Worm (Caenorhabditis elegans): ENCODE results near the gene best-16.

best-16 gene

DNA sequence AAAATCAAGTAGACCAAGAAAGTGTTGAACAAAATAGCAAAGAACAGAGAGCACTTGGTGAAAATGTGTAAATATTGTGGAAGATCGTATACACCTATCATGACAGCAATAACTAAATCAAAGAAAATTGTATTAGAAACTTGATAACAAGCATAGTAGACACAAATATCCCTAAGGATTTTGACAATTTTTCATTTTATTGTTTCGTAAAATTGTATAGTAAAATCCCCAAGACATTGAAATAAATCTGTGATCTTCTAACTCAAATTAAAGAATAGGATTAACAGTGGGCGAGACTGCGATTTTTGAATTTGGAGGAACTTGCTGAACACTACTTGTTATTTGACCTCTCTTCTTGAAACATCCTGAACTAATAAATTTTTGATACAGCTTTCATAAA, 24.4 kb downstream of the best-16 start, which contains the start of gene str-220:
TSS of gene str-220 (minus strand) at position 101 of the 400 bp plus-strand sequence.
- TF ChIP-seq vab-7 (GFP tag; IDR thresholded peaks at IDR 0.05) (no peak), ceh-82 (tag; optimal IDR thresholded peaks at IDR 0.05) (no peak)

DNA sequence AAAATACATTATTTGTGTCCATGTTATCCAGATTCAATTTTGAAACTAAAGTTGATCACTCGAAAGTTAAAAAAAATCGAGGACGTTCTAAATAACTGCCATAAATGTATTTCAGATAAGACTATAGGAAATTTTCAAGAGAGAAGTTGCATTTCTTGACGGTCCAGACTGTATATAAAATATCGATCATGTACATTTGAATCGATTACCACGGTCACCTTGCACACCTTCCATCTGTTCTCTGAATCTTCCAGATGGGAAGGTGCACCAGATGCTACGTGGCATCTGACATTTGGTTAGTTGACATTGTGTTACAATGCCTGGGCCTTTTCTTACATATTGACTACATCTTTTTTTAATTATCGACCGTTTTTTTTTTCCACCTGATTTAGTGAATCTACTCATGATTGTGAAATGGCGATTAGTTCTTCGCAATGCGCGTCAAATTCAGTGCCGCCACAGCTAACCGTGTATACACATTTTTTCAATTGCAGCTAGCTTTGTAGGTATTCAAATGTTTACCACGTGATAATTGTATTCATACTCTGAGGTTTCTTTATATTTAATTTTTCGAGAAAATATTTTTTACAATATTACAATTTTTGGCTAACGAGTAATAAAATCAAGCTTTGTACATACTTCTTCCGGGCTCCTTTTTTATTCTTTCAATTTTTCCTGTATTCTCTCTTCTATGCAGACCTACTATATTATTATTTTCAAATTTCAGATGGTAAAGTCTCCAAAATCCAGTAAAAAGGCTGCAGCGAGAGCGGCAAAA, 27.5 kb downstream of the best-16 start, which contains the start of gene skr-16:
TSS of gene skr-16 (plus strand) at position 728 of the 778 bp plus-strand sequence.
- TF ChIP-seq hlh-30 (tag; optimal IDR thresholded peaks at IDR 0.05; ENCODE audit: insufficient read depth), result peak; percentile 84
- TF ChIP-seq aly-2 (tag; optimal IDR thresholded peaks at IDR 0.05), result no peak
- TF ChIP-seq dve-1 (tag; optimal IDR thresholded peaks at IDR 0.05; ENCODE audit: insufficient read depth), result peak; percentile 45
- TF ChIP-seq F44E2.7 (GFP tag; IDR thresholded peaks at IDR 0.05), result no peak
- TF ChIP-seq ztf-11 (tag; optimal IDR thresholded peaks at IDR 0.05), result no peak
- TF ChIP-seq dpl-1 (GFP tag; optimal IDR thresholded peaks at IDR 0.05), result peak; percentile 48
- no peak for TF ChIP-seq nhr-10 (tag; optimal IDR thresholded peaks at IDR 0.05)
- peak in 1 of 2 experiments; percentile 23 for TF ChIP-seq unc-62 (GFP tag; optimal IDR thresholded peaks at IDR 0.05 in 1 of 2)
- TF ChIP-seq unc-62 (tag; optimal IDR thresholded peaks at IDR 0.05), result no peak
- TF ChIP-seq mdl-1 (tag; optimal IDR thresholded peaks at IDR 0.05), result peak in 1 of 2 experiments; percentile 54
- peak; percentile 21 for TF ChIP-seq T20F7.1 (GFP tag; optimal IDR thresholded peaks at IDR 0.05)
- TF ChIP-seq daf-16 (GFP tag; optimal IDR thresholded peaks at IDR 0.05), result no peak
- peak; percentile 33 for TF ChIP-seq daf-16 (tag; optimal IDR thresholded peaks at IDR 0.05)
- peak; percentile 29 for TF ChIP-seq aha-1 (tag)

- TF ChIP-seq mdl-1 (tag; optimal IDR thresholded peaks at IDR 0.05) (peak in 1 of 2 experiments; percentile 65), hlh-30 (tag; optimal IDR thresholded peaks at IDR 0.05; ENCODE audit: insufficient read depth) (peak; percentile 86), mxl-2 (GFP tag; conservative IDR thresholded peaks at IDR 0.05) (peak; percentile 29; the same call in 1 of the 2 replicates), nhr-41 (GFP tag; IDR thresholded peaks at IDR 0.05) (no peak), mxl-3 (GFP tag; optimal IDR thresholded peaks at IDR 0.05) (peak; percentile 5), hmg-1.1 (GFP tag; IDR thresholded peaks at IDR 0.05) (peak; percentile 28; the same call in 1 of the 2 replicates), vab-7 (GFP tag; IDR thresholded peaks at IDR 0.05) (no peak), lsy-2 (tag; optimal IDR thresholded peaks at IDR 0.05) (peak in 1 of 2 experiments; percentile 39)
Measured at ce11 chrIV:7166553-7166952, 29.1 kb downstream of the best-16 start, which contains the start of gene C42D4.18. Gene C42D4.18 (plus strand): TSS chrIV:7166783.

DNA sequence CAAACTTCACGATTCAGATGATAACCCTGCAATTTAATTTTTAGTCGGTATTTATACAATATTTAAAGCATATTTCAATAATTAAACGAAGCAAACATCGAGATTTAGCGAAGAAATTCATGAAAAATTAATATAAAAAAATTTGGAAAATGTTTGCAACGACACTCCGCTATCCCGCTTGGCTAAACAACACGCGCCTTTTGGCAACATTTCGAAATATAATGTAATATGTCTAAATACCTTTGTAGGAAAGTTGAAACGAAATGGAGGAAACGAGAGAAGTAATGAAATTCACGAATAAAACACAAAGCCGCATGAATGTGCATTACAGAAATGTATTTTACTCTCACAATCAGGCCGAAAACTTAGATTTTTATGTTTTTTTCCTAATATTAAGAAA, 29.9 kb downstream of the best-16 start, which contains the start of gene rpc-1:
TSS of gene rpc-1 (minus strand) at position 26 of the 400 bp plus-strand sequence.
- no peak for TF ChIP-seq ZK546.5 (tag; optimal IDR thresholded peaks at IDR 0.05)
- TF ChIP-seq lin-15B (tag; optimal IDR thresholded peaks at IDR 0.05), result no peak
- no peak for TF ChIP-seq nhr-77 (tag; optimal IDR thresholded peaks at IDR 0.05)
- no peak for TF ChIP-seq nhr-6 (tag; optimal IDR thresholded peaks at IDR 0.05)
- no peak for TF ChIP-seq cey-2 (tag; optimal IDR thresholded peaks at IDR 0.05; ENCODE audit: borderline replicate concordance, insufficient read depth)
- no peak for TF ChIP-seq zag-1 (tag; optimal IDR thresholded peaks at IDR 0.05)
- no peak for TF ChIP-seq aha-1 (tag)
- no peak for TF ChIP-seq Y5F2A.4 (GFP tag; optimal IDR thresholded peaks at IDR 0.05)
- TF ChIP-seq ceh-28 (tag; optimal IDR thresholded peaks at IDR 0.05), result no peak
- TF ChIP-seq lin-39 (tag; optimal IDR thresholded peaks at IDR 0.05), result no peak
- peak; percentile 69 for TF ChIP-seq dpl-1 (GFP tag; optimal IDR thresholded peaks at IDR 0.05)
- no peak for TF ChIP-seq lin-1 (GFP tag; IDR thresholded peaks at IDR 0.05)
- no peak for TF ChIP-seq nhr-28 (tag; optimal IDR thresholded peaks at IDR 0.05)
- TF ChIP-seq saeg-2 (GFP tag; IDR thresholded peaks at IDR 0.05), result no peak
- no peak for TF ChIP-seq Y75B8A.6 (GFP tag; IDR thresholded peaks at IDR 0.05)
- TF ChIP-seq set-16 (GFP tag; IDR thresholded peaks at IDR 0.05), result no peak
- TF ChIP-seq aly-2 (tag; optimal IDR thresholded peaks at IDR 0.05), result no peak
- TF ChIP-seq ceh-32 (tag; optimal IDR thresholded peaks at IDR 0.05; ENCODE audit: poor library complexity), result no peak
- no peak for TF ChIP-seq mxl-2 (GFP tag; conservative IDR thresholded peaks at IDR 0.05)
- TF ChIP-seq hlh-30 (tag; optimal IDR thresholded peaks at IDR 0.05; ENCODE audit: insufficient read depth), result peak; percentile 29
- no peak for TF ChIP-seq dve-1 (tag; optimal IDR thresholded peaks at IDR 0.05; ENCODE audit: insufficient read depth)
- no peak for TF ChIP-seq zip-11 (GFP tag; IDR thresholded peaks at IDR 0.05)
- TF ChIP-seq T20F7.1 (GFP tag; optimal IDR thresholded peaks at IDR 0.05), result peak; percentile 95
- peak; percentile 86 for TF ChIP-seq zip-2 (tag; optimal IDR thresholded peaks at IDR 0.05)
- TF ChIP-seq nhr-25 (tag; optimal IDR thresholded peaks at IDR 0.05; ENCODE audit: borderline replicate concordance, insufficient read depth), result no peak
- TF ChIP-seq lir-3 (tag; optimal IDR thresholded peaks at IDR 0.05), result no peak
- TF ChIP-seq spr-3 (GFP tag; optimal IDR thresholded peaks at IDR 0.05), result no peak
- no peak for TF ChIP-seq madf-9 (GFP tag; conservative IDR thresholded peaks at IDR 0.05)
- TF ChIP-seq egl-43 (GFP tag; IDR thresholded peaks at IDR 0.05), result no peak

Measured in whole organism, L4 larva.